Fruit fly (Drosophila melanogaster): ENCODE measurements around the gene CG10097.

Gene CG10097

DNA sequence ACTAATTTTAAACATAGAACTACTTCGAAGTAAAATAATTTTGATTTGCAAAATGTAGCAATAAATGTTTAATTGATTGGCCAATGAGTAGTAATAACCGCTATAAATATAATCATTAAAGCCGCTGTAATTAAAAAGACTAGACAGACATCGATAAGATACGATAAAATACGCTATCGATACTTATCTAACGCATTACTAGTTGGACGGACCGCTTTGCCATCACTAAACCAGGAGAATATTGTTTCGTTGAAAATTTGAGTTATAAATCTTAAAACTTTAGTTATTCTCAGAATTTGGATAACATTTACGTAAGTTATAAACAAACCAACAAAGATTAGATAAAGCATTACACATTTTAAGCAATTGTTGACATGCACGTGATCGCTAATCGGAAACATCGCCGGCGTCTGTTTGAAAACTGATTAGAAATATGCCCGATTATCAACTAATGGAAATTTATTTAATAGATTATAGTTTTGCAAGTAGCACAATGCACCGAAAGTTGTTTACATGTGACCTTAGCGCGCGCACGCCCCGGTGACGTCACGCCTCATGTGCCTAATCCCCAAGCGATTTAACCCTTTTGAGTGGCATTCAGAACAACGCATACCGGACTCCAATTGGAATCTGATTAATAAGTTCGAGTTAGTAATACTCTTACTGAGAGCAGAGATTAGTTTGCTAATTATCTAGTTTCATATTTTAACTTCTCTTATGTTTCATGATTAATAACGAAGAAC is 43.8 kb upstream of the CG10097 start, which contains the start of gene Desat1:
Gene Desat1, plus strand, starts transcription at position 200 of the 743 bp plus-strand sequence.
- TF ChIP-seq achi (GFP tag; optimal IDR thresholded peaks at IDR 0.05) (no peak), CG8119 (GFP tag; IDR thresholded peaks at IDR 0.05) (no peak), Eip78C (GFP tag) (peak; percentile 66), fd59A (GFP tag; optimal IDR thresholded peaks at IDR 0.05) (no peak), Sox15 (GFP tag; optimal IDR thresholded peaks at IDR 0.05) (no peak), CG6854 (GFP tag; optimal IDR thresholded peaks at IDR 0.05) (no peak), esn (GFP tag; optimal IDR thresholded peaks at IDR 0.05) (peak; percentile 43), Ets21C (GFP tag; optimal IDR thresholded peaks at IDR 0.05) (no peak)

DNA sequence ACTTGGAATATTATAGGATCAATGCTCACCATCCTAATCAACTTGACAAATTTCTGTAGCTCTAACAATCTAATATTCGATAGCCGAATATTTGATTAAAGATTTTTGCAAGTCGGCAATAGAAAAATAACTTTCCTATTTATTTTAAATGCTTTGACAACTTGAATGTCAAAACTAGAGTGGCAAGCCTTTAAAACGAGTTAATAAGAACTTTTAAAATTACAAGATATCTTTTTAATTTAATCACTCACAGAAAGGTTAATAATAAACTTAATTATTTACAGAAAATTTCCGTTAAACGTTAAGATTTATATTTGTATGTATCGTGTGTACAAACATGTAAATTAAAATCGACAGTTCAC is 43.2 kb upstream of the CG10097 start, which contains the start of the genes CG17207 and CG46427:
Gene CG17207, minus strand, starts transcription at position 101 of the 362 bp plus-strand sequence.
Gene CG46427, minus strand, starts transcription at position 101 of the 362 bp plus-strand sequence.
- TF ChIP-seq CG11762 (GFP tag; optimal IDR thresholded peaks at IDR 0.05; ENCODE audit: insufficient read depth) (no peak), CG31627 (GFP tag; optimal IDR thresholded peaks at IDR 0.05) (no peak), Gug (GFP tag; IDR thresholded peaks at IDR 0.05) (no peak)

DNA sequence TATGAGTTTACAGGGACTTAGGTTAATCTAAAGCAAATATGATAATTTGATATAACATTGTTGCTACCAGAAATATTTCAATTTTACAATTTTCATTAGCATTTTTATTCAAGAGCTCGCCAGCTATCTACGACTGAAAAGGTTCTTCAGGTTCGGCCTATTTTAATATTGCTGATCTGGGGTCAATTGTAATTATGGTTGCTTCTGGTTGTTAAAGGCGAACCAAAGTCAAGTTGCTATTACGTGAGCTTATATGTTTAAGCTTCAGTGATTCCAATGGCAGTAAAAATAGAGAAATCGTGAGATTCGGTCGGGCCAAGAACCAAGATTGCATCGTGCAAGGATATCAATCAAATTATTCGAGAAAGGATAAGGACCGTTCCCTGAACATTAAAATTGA is 40.2 kb upstream of the CG10097 start, which contains the start of gene Desat2:
Gene Desat2, plus strand, starts transcription at position 301 of the 400 bp plus-strand sequence.
- TF ChIP-seq salr (GFP tag; optimal IDR thresholded peaks at IDR 0.05) (no peak), eg (GFP tag; IDR thresholded peaks at IDR 0.05) (no peak), CG6792 (GFP tag; optimal IDR thresholded peaks at IDR 0.05) (no peak), Lpt (GFP tag; optimal IDR thresholded peaks at IDR 0.05) (no peak)

DNA sequence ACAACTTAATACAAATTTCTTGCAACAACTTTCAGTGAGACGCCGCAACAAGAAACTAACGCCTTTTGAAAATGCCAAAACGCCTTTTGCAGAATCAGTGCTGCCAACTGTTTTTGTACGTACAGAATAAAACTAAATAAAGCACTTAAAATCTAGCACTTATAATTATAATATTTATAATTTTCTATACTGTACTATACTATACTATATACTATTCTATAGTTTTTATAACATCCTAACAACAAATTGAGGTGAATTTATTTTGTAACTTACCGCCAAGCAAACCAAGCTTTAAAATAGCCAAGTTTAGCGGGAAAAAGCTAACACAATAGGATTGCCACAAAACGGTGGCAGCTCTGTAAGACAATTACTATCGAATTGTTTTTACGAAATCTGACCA is 38.0 kb upstream of the CG10097 start, which contains the start of the genes Aos1 and Srlp:
Gene Aos1, minus strand, starts transcription at position 59 of the 400 bp plus-strand sequence.
Gene Srlp, plus strand, starts transcription at position 335 of the 400 bp plus-strand sequence.
- TF ChIP-seq CG3032 (tag; optimal IDR thresholded peaks at IDR 0.05) (peak; percentile 70), CG6854 (GFP tag; optimal IDR thresholded peaks at IDR 0.05) (no peak), CG34406 (GFP tag; optimal IDR thresholded peaks at IDR 0.05) (no peak), Ets96B (tag; optimal IDR thresholded peaks at IDR 0.05) (peak; percentile 35), ss (GFP tag; optimal IDR thresholded peaks at IDR 0.05) (no peak), Eip75B (GFP tag; optimal IDR thresholded peaks at IDR 0.05) (no peak), CG11762 (GFP tag; optimal IDR thresholded peaks at IDR 0.05; ENCODE audit: insufficient read depth) (no peak), Hr39 (GFP tag; optimal IDR thresholded peaks at IDR 0.05) (no peak), svp (GFP tag) (no peak), dac (GFP tag; optimal IDR thresholded peaks at IDR 0.05) (no peak), CG10669 (GFP tag; optimal IDR thresholded peaks at IDR 0.05) (no peak), Sox102F (GFP tag; optimal IDR thresholded peaks at IDR 0.05) (no peak), Eip93F (GFP tag; optimal IDR thresholded peaks at IDR 0.05) (no peak), Lpt (GFP tag; optimal IDR thresholded peaks at IDR 0.05) (peak; percentile 14), CG8632 (GFP tag; optimal IDR thresholded peaks at IDR 0.05) (no peak), CG3919 (GFP tag; optimal IDR thresholded peaks at IDR 0.05) (no peak), CG8319 (GFP tag; optimal IDR thresholded peaks at IDR 0.05) (peak; percentile 10), dsx (GFP tag; optimal IDR thresholded peaks at IDR 0.05; ENCODE audit: poor library complexity, severe bottlenecking) (peak; percentile 45), vri (GFP tag; optimal IDR thresholded peaks at IDR 0.05) (no peak), CG15336 (GFP tag; IDR thresholded peaks at IDR 0.05) (no peak), Hr38 (GFP tag; optimal IDR thresholded peaks at IDR 0.05) (no peak), CG6276 (GFP tag; optimal IDR thresholded peaks at IDR 0.05) (no peak), acj6 (GFP tag; optimal IDR thresholded peaks at IDR 0.05) (no peak), Hr4 (GFP tag; optimal IDR thresholded peaks at IDR 0.05) (no peak), CG31627 (GFP tag; optimal IDR thresholded peaks at IDR 0.05) (no peak), Ets21C (GFP tag; optimal IDR thresholded peaks at IDR 0.05) (no peak), CG8119 (GFP tag; IDR thresholded peaks at IDR 0.05) (no peak), Gug (GFP tag; IDR thresholded peaks at IDR 0.05) (no peak), pdm3 (GFP tag; optimal IDR thresholded peaks at IDR 0.05) (no peak), CG11294 (GFP tag; IDR thresholded peaks at IDR 0.05) (no peak), Met (GFP tag; optimal IDR thresholded peaks at IDR 0.05) (no peak), Blimp-1 (GFP tag; optimal IDR thresholded peaks at IDR 0.05) (no peak), net (GFP tag; optimal IDR thresholded peaks at IDR 0.05) (no peak), lz (GFP tag; optimal IDR thresholded peaks at IDR 0.05) (peak; percentile 2), CG16779 (tag; optimal IDR thresholded peaks at IDR 0.05) (no peak), fd85E (GFP tag; optimal IDR thresholded peaks at IDR 0.05) (no peak)
